Fruit fly (Drosophila melanogaster): ENCODE results near the gene ND-ASHI.

ND-ASHI gene

DNA sequence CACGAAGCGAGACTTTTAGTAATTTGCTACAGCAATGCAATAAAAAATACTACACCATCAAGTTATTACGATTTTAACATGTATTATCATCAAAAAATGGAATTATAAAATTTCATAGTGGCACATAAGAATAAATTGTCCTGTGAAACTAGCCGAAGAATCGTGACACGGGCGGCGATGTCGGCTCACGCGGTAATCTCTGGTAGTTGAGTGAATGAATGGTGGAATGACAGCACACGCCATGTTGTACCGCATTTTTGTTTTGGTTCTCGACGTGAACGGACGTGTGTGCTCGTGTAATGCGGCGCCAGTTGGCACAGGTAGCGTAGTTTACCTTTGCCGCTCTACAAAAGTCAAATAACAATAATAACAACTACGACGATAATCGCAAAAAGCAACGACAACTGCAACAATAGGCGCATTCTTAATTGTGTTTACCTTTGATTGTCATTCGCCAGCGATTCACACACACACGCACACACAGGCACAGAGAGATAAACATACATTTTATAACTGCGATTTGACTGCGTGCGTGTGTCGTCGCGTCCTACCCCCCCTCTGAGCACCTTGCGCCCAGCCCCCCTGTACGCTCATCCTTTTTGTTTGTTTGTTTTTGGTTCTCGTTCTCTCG, 20.5 kb upstream of the ND-ASHI start, which contains the start of gene CG14441 (continued):
- TF ChIP-seq Side (GFP tag; optimal IDR thresholded peaks at IDR 0.05) = peak; percentile 2
- TF ChIP-seq CG30403 (GFP tag; optimal IDR thresholded peaks at IDR 0.05) = peak; percentile 13
- no peak for TF ChIP-seq tap (tag; optimal IDR thresholded peaks at IDR 0.05)
- no peak for TF ChIP-seq CG6654 (GFP tag; optimal IDR thresholded peaks at IDR 0.05)
- TF ChIP-seq CG2202 (tag; optimal IDR thresholded peaks at IDR 0.05) = no peak
- TF ChIP-seq Meics (GFP tag; optimal IDR thresholded peaks at IDR 0.05) = peak; percentile 65
- TF ChIP-seq Dbx (GFP tag; IDR thresholded peaks at IDR 0.05) = peak; percentile 32; the same call in 1 of the 3 replicates
- no peak for TF ChIP-seq fd102C (GFP tag; optimal IDR thresholded peaks at IDR 0.05)
- no peak for TF ChIP-seq pnt (GFP tag; optimal IDR thresholded peaks at IDR 0.05)
- peak; percentile 31 for TF ChIP-seq Fer2 (tag; optimal IDR thresholded peaks at IDR 0.05)
- no peak for TF ChIP-seq YL-1 (GFP tag; optimal IDR thresholded peaks at IDR 0.05)
- TF ChIP-seq CG17829 (tag; optimal IDR thresholded peaks at IDR 0.05) = peak; percentile 47
- no peak for TF ChIP-seq CG3838 (GFP tag; optimal IDR thresholded peaks at IDR 0.05)
- no peak; the same call in 2 of the 3 replicates for TF ChIP-seq zfh1 (GFP tag; IDR thresholded peaks at IDR 0.05)
- no peak for TF ChIP-seq al (GFP tag; IDR thresholded peaks at IDR 0.05)
- TF ChIP-seq gro (GFP tag; optimal IDR thresholded peaks at IDR 0.05) = peak; percentile 71
- peak; percentile 62 for TF ChIP-seq HmgZ (tag; optimal IDR thresholded peaks at IDR 0.05)
- peak; percentile 10 for TF ChIP-seq CG15696 (tag; optimal IDR thresholded peaks at IDR 0.05)
- no peak for TF ChIP-seq Ada2b (GFP tag; IDR thresholded peaks at IDR 0.05)
- peak; percentile 44 for TF ChIP-seq CG7839 (tag; optimal IDR thresholded peaks at IDR 0.05)
- TF ChIP-seq GATAe (GFP tag; conservative IDR thresholded peaks at IDR 0.05) = no peak
- peak; percentile 53 for TF ChIP-seq Rfx (GFP tag; IDR thresholded peaks at IDR 0.05)
- TF ChIP-seq sqz (GFP tag; optimal IDR thresholded peaks at IDR 0.05) = peak; percentile 30
- no peak for TF ChIP-seq Lim3 (GFP tag; IDR thresholded peaks at IDR 0.05)
- TF ChIP-seq Camta (GFP tag; optimal IDR thresholded peaks at IDR 0.05) = peak; percentile 30
- no peak for TF ChIP-seq gsb (GFP tag; IDR thresholded peaks at IDR 0.05)
- TF ChIP-seq CG13775 (GFP tag; optimal IDR thresholded peaks at IDR 0.05) = no peak
- no peak; the same call in 1 of the 2 replicates for TF ChIP-seq chm (GFP tag; IDR thresholded peaks at IDR 0.05)
- no peak for TF ChIP-seq CG16779 (GFP tag; IDR thresholded peaks at IDR 0.05)
- peak; percentile 83 for TF ChIP-seq Jarid2 (GFP tag; optimal IDR thresholded peaks at IDR 0.05)
- TF ChIP-seq Nf-YA (GFP tag; IDR thresholded peaks at IDR 0.05) = no peak
- no peak for TF ChIP-seq gcm2 (GFP tag; optimal IDR thresholded peaks at IDR 0.05)
- TF ChIP-seq CG31365 (tag; optimal IDR thresholded peaks at IDR 0.05) = peak; percentile 23
- no peak for TF ChIP-seq aop (GFP tag; IDR thresholded peaks at IDR 0.05)
- peak; percentile 63 for TF ChIP-seq cwo (GFP tag; optimal IDR thresholded peaks at IDR 0.05)
- no peak for TF ChIP-seq CG7372 (GFP tag; IDR thresholded peaks at IDR 0.05)
- TF ChIP-seq tin (GFP tag; optimal IDR thresholded peaks at IDR 0.05) = no peak
- peak; percentile 78 for TF ChIP-seq CG3281 (GFP tag; optimal IDR thresholded peaks at IDR 0.05)
- peak; percentile 78 for TF ChIP-seq B-H2 (GFP tag; optimal IDR thresholded peaks at IDR 0.05)
- TF ChIP-seq MESR4 (GFP tag; optimal IDR thresholded peaks at IDR 0.05) = no peak
- TF ChIP-seq CG32772 (GFP tag; IDR thresholded peaks at IDR 0.05) = no peak
- peak; percentile 32 for TF ChIP-seq CG15011 (GFP tag; optimal IDR thresholded peaks at IDR 0.05)
- no peak for TF ChIP-seq zfh2 (GFP tag; optimal IDR thresholded peaks at IDR 0.05)
- TF ChIP-seq CG30431 (GFP tag; optimal IDR thresholded peaks at IDR 0.05) = no peak
- TF ChIP-seq Sry-β (GFP tag; optimal IDR thresholded peaks at IDR 0.05) = peak; percentile 96
- TF ChIP-seq schlank (tag; optimal IDR thresholded peaks at IDR 0.05) = peak; percentile 21
- 0 out of 2 replicates have a peak, but pooled peaks have one; percentile 17 for TF ChIP-seq CG31224 (GFP tag; IDR thresholded peaks at IDR 0.05)
- TF ChIP-seq CG1832 (GFP tag; optimal IDR thresholded peaks at IDR 0.05) = no peak
- TF ChIP-seq CG13287 (GFP tag; IDR thresholded peaks at IDR 0.05; ENCODE audit: partially characterized antibody) = peak; percentile 100
- TF ChIP-seq CrebB (tag; optimal IDR thresholded peaks at IDR 0.05) = peak; percentile 26
- peak; percentile 68 for TF ChIP-seq Deaf1 (tag; optimal IDR thresholded peaks at IDR 0.05)

Measured in whole organism, embryonic.